Worm (Caenorhabditis elegans): ENCODE measurements around the gene Y37E11B.1.

The Y37E11B.1 gene

DNA sequence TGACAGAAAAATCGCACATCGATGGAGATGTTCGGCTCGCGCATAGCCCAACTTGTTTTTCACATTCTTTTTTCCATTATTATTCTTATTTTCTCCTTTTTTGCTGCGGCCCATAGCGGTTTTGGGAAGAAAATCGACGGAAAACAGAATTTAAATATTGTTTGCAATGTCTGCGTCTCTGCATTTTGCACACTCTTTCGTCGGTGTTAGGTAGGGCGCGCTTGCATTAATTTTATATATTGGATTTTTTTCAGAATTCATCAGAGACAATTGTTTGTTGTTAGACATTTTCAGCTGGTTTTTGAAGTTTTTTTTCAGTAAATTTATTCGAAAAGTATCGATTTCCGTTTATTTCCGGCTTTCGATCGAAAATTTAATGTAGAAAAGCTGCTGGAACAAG lies 19.7 kb downstream of the Y37E11B.1 start, which contains the start of gene Y37E11B.6:
TSS of gene Y37E11B.6 (minus strand) at position 181 of the 400 bp plus-strand sequence.
- TF ChIP-seq nhr-85 (tag) = peak; percentile 40
- TF ChIP-seq blmp-1 (tag; optimal IDR thresholded peaks at IDR 0.05) = peak; percentile 18
- no peak for TF ChIP-seq hpl-2 (GFP tag; optimal IDR thresholded peaks at IDR 0.05)
- no peak for TF ChIP-seq ceh-90 (tag; optimal IDR thresholded peaks at IDR 0.05)
- no peak for TF ChIP-seq ets-5 (GFP tag; IDR thresholded peaks at IDR 0.05)
- no peak for TF ChIP-seq unc-86 (tag; optimal IDR thresholded peaks at IDR 0.05)
- peak in 1 of 2 experiments; percentile 17 for TF ChIP-seq lsy-2 (tag; optimal IDR thresholded peaks at IDR 0.05)
- TF ChIP-seq mdl-1 (tag; optimal IDR thresholded peaks at IDR 0.05) = no peak
- peak; percentile 24 to 50 for TF ChIP-seq efl-1 (optimal IDR thresholded peaks at IDR 0.05)
- TF ChIP-seq efl-1 (GFP tag; optimal IDR thresholded peaks at IDR 0.05 in 1 of 2) = peak; percentile 51 to 82
- TF ChIP-seq lin-13 (GFP tag; optimal IDR thresholded peaks at IDR 0.05) = no peak
- no peak for TF ChIP-seq egl-13 (tag; optimal IDR thresholded peaks at IDR 0.05)
- TF ChIP-seq pax-3 (tag; optimal IDR thresholded peaks at IDR 0.05) = no peak
- no peak for TF ChIP-seq pqm-1 (tag; optimal IDR thresholded peaks at IDR 0.05)
- no peak for TF ChIP-seq ama-1 (optimal IDR thresholded peaks at IDR 0.05)
- TF ChIP-seq nhr-237 (tag; optimal IDR thresholded peaks at IDR 0.05) = no peak
- TF ChIP-seq tlp-1 (tag; optimal IDR thresholded peaks at IDR 0.05) = no peak
- peak in 1 of 3 experiments; percentile 44 for TF ChIP-seq dpl-1 (GFP tag; optimal IDR thresholded peaks at IDR 0.05)
- no peak for TF ChIP-seq nhr-71 (tag; optimal IDR thresholded peaks at IDR 0.05)
- TF ChIP-seq ceh-8 (GFP tag; optimal IDR thresholded peaks at IDR 0.05) = no peak
- no peak for TF ChIP-seq lin-39 (tag; optimal IDR thresholded peaks at IDR 0.05)
- no peak for TF ChIP-seq ceh-63 (GFP tag; optimal IDR thresholded peaks at IDR 0.05)
- no peak for TF ChIP-seq grh-1 (GFP tag; IDR thresholded peaks at IDR 0.05)
- no peak for TF ChIP-seq lin-14 (GFP tag; optimal IDR thresholded peaks at IDR 0.05)
- TF ChIP-seq F16B12.6 (tag; optimal IDR thresholded peaks at IDR 0.05) = no peak
- TF ChIP-seq ceh-88 (GFP tag; IDR thresholded peaks at IDR 0.05) = no peak
- TF ChIP-seq vab-15 (tag; optimal IDR thresholded peaks at IDR 0.05) = no peak
- no peak for TF ChIP-seq aly-2 (tag; optimal IDR thresholded peaks at IDR 0.05)
- no peak for TF ChIP-seq nhr-47 (tag; optimal IDR thresholded peaks at IDR 0.05)
- TF ChIP-seq egl-27 (tag; optimal IDR thresholded peaks at IDR 0.05) = no peak
- TF ChIP-seq nhr-20 (tag; optimal IDR thresholded peaks at IDR 0.05) = no peak
- no peak for TF ChIP-seq dsc-1 (tag; optimal IDR thresholded peaks at IDR 0.05)
- TF ChIP-seq zip-4 (GFP tag; optimal IDR thresholded peaks at IDR 0.05) = no peak
- TF ChIP-seq lin-15B (tag; optimal IDR thresholded peaks at IDR 0.05) = no peak
- TF ChIP-seq nhr-11 (tag; optimal IDR thresholded peaks at IDR 0.05) = no peak
- TF ChIP-seq lin-35 (GFP tag; optimal IDR thresholded peaks at IDR 0.05) = peak; percentile 4 to 13
- TF ChIP-seq isw-1 (GFP tag; IDR thresholded peaks at IDR 0.05) = no peak
- TF ChIP-seq lir-3 (tag; optimal IDR thresholded peaks at IDR 0.05; ENCODE audit: poor library complexity) = no peak
- no peak for TF ChIP-seq tbx-2 (tag; optimal IDR thresholded peaks at IDR 0.05)
- no peak for TF ChIP-seq C04F5.9 (tag; optimal IDR thresholded peaks at IDR 0.05)

ce11 chrIV:3599958-3600357 lies 20.5 kb downstream of the Y37E11B.1 start, which contains the start of gene Y37E11B.7:
Gene Y37E11B.7, minus strand, starts transcription at chrIV:3600164.
- TF ChIP-seq elt-3 (tag; optimal IDR thresholded peaks at IDR 0.05) (peak in 1 of 6 experiments; percentile 23), lsy-2 (tag; optimal IDR thresholded peaks at IDR 0.05) (no peak), xbp-1 (tag; optimal IDR thresholded peaks at IDR 0.05) (no peak), blmp-1 (tag; optimal IDR thresholded peaks at IDR 0.05) (peak; percentile 85), nhr-85 (tag) (peak; percentile 33), efl-1 (optimal IDR thresholded peaks at IDR 0.05) (no peak), efl-1 (GFP tag; optimal IDR thresholded peaks at IDR 0.05 in 1 of 2) (peak in 1 of 2 experiments; percentile 74), skn-1 (tag; optimal IDR thresholded peaks at IDR 0.05) (no peak), mef-2 (tag; optimal IDR thresholded peaks at IDR 0.05) (no peak)

All from whole organism, L1 larva.